Fruit fly (Drosophila melanogaster) whole organism, wandering third instar larva: ENCODE data around the gene CG32248.

Source experiments
- Abd-B ChIP-seq: fragments of >200 bp; optimal IDR thresholded peaks from 2 replicates; lab custom pipeline; 2017; ENCODE audit warnings: missing biosample characterization, missing genetic modification characterization
- CG32264 ChIP-seq: fragments of 200-800 bp; sonication (Bioruptor generic); optimal IDR thresholded peaks from 2 replicates; lab custom pipeline; 2016; ENCODE audit warnings: missing biosample characterization, missing genetic modification characterization
- CG9705 ChIP-seq: fragments of 200-800 bp; sonication (Bioruptor generic); optimal IDR thresholded peaks from 2 replicates; lab custom pipeline; 2018; ENCODE audit warnings: missing biosample characterization, mild to moderate bottlenecking, missing genetic modification characterization
- CrebA ChIP-seq: fragments of 200-800 bp; sonication (Bioruptor generic); optimal IDR thresholded peaks from 2 replicates; lab custom pipeline; 2016; ENCODE audit warnings: missing biosample characterization, mild to moderate bottlenecking, missing genetic modification characterization, borderline replicate concordance
- Dfd ChIP-seq: fragments of >200 bp; optimal IDR thresholded peaks from 2 replicates; lab custom pipeline; 2017; ENCODE audit warnings: missing biosample characterization, missing genetic modification characterization
- Dif ChIP-seq: fragments of 200-275, 200-300 bp; sonication (Bioruptor generic); optimal IDR thresholded peaks from 2 replicates; lab custom pipeline; 2018; ENCODE audit warnings: missing biosample characterization, missing genetic modification characterization; ENCODE audit not compliant: partially characterized antibody
- GATAd ChIP-seq: sonication (Bioruptor generic); optimal IDR thresholded peaks from 2 replicates; lab custom pipeline; 2016; ENCODE audit warnings: missing biosample characterization, missing genetic modification characterization
- HLH106 ChIP-seq: fragments of 200-800 bp; optimal IDR thresholded peaks from 3 replicates; lab custom pipeline; 2019; ENCODE audit warnings: missing biosample characterization, mild to moderate bottlenecking, missing genetic modification characterization, moderate library complexity
- Hnf4 ChIP-seq: fragments of 200-800 bp; sonication (Bioruptor generic); optimal IDR thresholded peaks from 2 replicates; lab custom pipeline; 2016; ENCODE audit warnings: missing biosample characterization, mild to moderate bottlenecking, missing genetic modification characterization
- Hr83 ChIP-seq: fragments of 200-300 bp; sonication (Bioruptor generic); optimal IDR thresholded peaks from 2 replicates; lab custom pipeline; 2016; ENCODE audit warnings: missing biosample characterization, mild to moderate bottlenecking, missing genetic modification characterization, moderate library complexity; ENCODE audit not compliant: poor library complexity, severe bottlenecking
- Jra ChIP-seq: sonication (Bioruptor generic); optimal IDR thresholded peaks from 2 replicates; lab custom pipeline; 2016; ENCODE audit warnings: missing biosample characterization, missing genetic modification characterization
- Mio ChIP-seq: sonication (Bioruptor generic); optimal IDR thresholded peaks from 2 replicates; lab custom pipeline; 2016; ENCODE audit warnings: missing biosample characterization, missing genetic modification characterization
- Myc ChIP-seq: fragments of >200 bp; optimal IDR thresholded peaks from 2 replicates; lab custom pipeline; 2017
- N ChIP-seq: fragments of >200 bp; optimal IDR thresholded peaks from 2 replicates; lab custom pipeline; 2018; ENCODE audit warnings: missing biosample characterization, missing external identifiers, missing genetic modification characterization
- OdsH ChIP-seq: fragments of 200-800 bp; sonication (Bioruptor generic); optimal IDR thresholded peaks from 2 replicates; lab custom pipeline; 2016; ENCODE audit warnings: missing biosample characterization, mild to moderate bottlenecking, missing genetic modification characterization
- Rel ChIP-seq, 2 experiments: fragments of 200-800 bp; sonication (Bioruptor generic) in 1 of 2; optimal IDR thresholded peaks; 2 replicates in 1 of 2; 3 replicates in 1 of 2; lab custom pipeline; 2016 to 2019; ENCODE audit warnings: mild to moderate bottlenecking in 2 of 2, missing biosample characterization in 2 of 2, missing genetic modification characterization in 2 of 2, moderate library complexity in 1 of 2
- Vsx2 ChIP-seq: fragments of 200-300, 225-300 bp; sonication (Bioruptor generic); optimal IDR thresholded peaks from 2 replicates; lab custom pipeline; 2018; ENCODE audit warnings: missing biosample characterization, missing genetic modification characterization; ENCODE audit not compliant: partially characterized antibody
- brk ChIP-seq: fragments of 200-800 bp; sonication (Bioruptor generic); optimal IDR thresholded peaks from 2 replicates; lab custom pipeline; 2016; ENCODE audit warnings: missing biosample characterization, mild to moderate bottlenecking, missing genetic modification characterization
- dl ChIP-seq, 2 experiments: fragments of 175-275, 200-275 bp in 1 of 2; fragments of 200-275 bp in 1 of 2; sonication (Bioruptor generic); optimal IDR thresholded peaks; lab custom pipeline; 2018; ENCODE audit warnings: mild to moderate bottlenecking in 2 of 2, missing biosample characterization in 2 of 2, missing genetic modification characterization in 2 of 2, moderate library complexity in 2 of 2; ENCODE audit not compliant: partially characterized antibody in 2 of 2, insufficient read depth in 1 of 2
- dsf ChIP-seq: sonication (Bioruptor generic); optimal IDR thresholded peaks from 2 replicates; lab custom pipeline; 2016; ENCODE audit warnings: missing biosample characterization, missing genetic modification characterization, borderline replicate concordance
- ey ChIP-seq: fragments of 200-800 bp; sonication (Bioruptor generic); optimal IDR thresholded peaks from 2 replicates; lab custom pipeline; 2016; ENCODE audit warnings: missing biosample characterization, missing genetic modification characterization
- foxo ChIP-seq, 2 experiments: fragments of 200-800 bp; sonication (Bioruptor generic); optimal IDR thresholded peaks; 2 replicates in 1 of 2; 3 replicates in 1 of 2; lab custom pipeline; 2016 to 2017; ENCODE audit warnings: missing biosample characterization in 2 of 2, missing genetic modification characterization in 2 of 2
- fru ChIP-seq: fragments of 200-800 bp; sonication (Bioruptor generic); optimal IDR thresholded peaks from 3 replicates; lab custom pipeline; 2016; ENCODE audit warnings: missing biosample characterization, mild to moderate bottlenecking, missing genetic modification characterization
- h ChIP-seq: fragments of 200-800 bp; sonication (Bioruptor generic); optimal IDR thresholded peaks from 3 replicates; lab custom pipeline; 2016; ENCODE audit warnings: missing biosample characterization, mild to moderate bottlenecking, missing genetic modification characterization
- jim ChIP-seq: fragments of 175-275, 200-325 bp; sonication (Bioruptor generic); optimal IDR thresholded peaks from 2 replicates; lab custom pipeline; 2016; ENCODE audit warnings: missing biosample characterization, mild to moderate bottlenecking, missing genetic modification characterization
- lola ChIP-seq: fragments of >200 bp; optimal IDR thresholded peaks from 2 replicates; lab custom pipeline; 2017; ENCODE audit warnings: missing biosample characterization, missing genetic modification characterization
- psq ChIP-seq: fragments of 200-800 bp; sonication (Bioruptor generic); optimal IDR thresholded peaks from 3 replicates; lab custom pipeline; 2017; ENCODE audit warnings: missing biosample characterization, mild to moderate bottlenecking, missing genetic modification characterization, moderate library complexity
- rgr ChIP-seq: fragments of 200-800 bp; sonication (Bioruptor generic); optimal IDR thresholded peaks from 3 replicates; lab custom pipeline; 2016; ENCODE audit warnings: missing biosample characterization, mild to moderate bottlenecking, missing genetic modification characterization
- sage ChIP-seq: fragments of 200-800 bp; sonication (Bioruptor generic); optimal IDR thresholded peaks from 2 replicates; lab custom pipeline; 2016; ENCODE audit warnings: missing biosample characterization, mild to moderate bottlenecking, missing genetic modification characterization
- sv ChIP-seq: fragments of 200-800 bp; sonication (Bioruptor generic); optimal IDR thresholded peaks from 3 replicates; lab custom pipeline; 2016; ENCODE audit warnings: missing biosample characterization, missing genetic modification characterization
- tai ChIP-seq: sonication (Bioruptor generic); optimal IDR thresholded peaks from 2 replicates; lab custom pipeline; 2016; ENCODE audit warnings: missing biosample characterization, missing genetic modification characterization
- usp ChIP-seq: fragments of >200 bp; optimal IDR thresholded peaks from 2 replicates; lab custom pipeline; 2017; ENCODE audit warnings: missing biosample characterization, missing genetic modification characterization
- woc ChIP-seq: sonication (Bioruptor generic); optimal IDR thresholded peaks from 2 replicates; lab custom pipeline; 2016; ENCODE audit warnings: missing biosample characterization, mild to moderate bottlenecking, missing genetic modification characterization

Gene CG32248

DNA sequence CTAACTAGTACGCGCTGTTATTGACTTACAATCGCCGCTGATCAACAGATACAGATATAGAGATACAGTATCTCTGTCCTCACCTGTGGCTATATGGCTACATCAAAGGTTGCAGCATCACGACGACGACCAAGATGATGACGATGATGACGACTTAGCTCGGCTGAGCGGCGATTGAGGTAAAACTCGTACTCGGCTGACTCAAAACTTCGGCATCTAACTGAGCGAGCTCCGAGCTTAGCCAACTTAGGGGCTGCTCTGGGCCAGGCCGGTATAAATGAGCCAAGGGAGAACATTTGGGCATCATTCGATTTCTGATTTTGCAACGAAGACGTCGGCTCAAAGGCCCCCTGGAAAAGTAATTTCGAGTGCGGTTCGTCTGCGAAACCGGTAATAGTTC is 35.1 kb upstream of the CG32248 start, which contains the start of gene CG15021:
CG15021 (plus strand) TSS at position 301 of the 400 bp plus-strand sequence.
- TF ChIP-seq CG32264 (GFP tag; lab: Kevin White, UChicago): no peak
- TF ChIP-seq Jra: no peak
- no peak for TF ChIP-seq ey (GFP tag; lab: Kevin White, UChicago)
- no peak for TF ChIP-seq CrebA (GFP tag; lab: Kevin White, UChicago)
- no peak for TF ChIP-seq Hr83 (GFP tag; lab: Kevin White, UChicago)
- no peak for TF ChIP-seq Vsx2 (GFP tag; lab: Kevin White, UChicago)
- TF ChIP-seq Dfd (GFP tag; lab: Kevin White, UChicago): no peak
- TF ChIP-seq GATAd (GFP tag; lab: Kevin White, UChicago): no peak
- TF ChIP-seq fru (GFP tag; lab: Kevin White, UChicago): no peak
- TF ChIP-seq OdsH (GFP tag; lab: Kevin White, UChicago): no peak
- no peak for TF ChIP-seq lola (GFP tag; lab: Kevin White, UChicago)
- TF ChIP-seq woc (GFP tag; lab: Kevin White, UChicago): no peak
- TF ChIP-seq Myc (lab: Kevin White, UChicago): no peak
- TF ChIP-seq h (GFP tag; lab: Kevin White, UChicago): no peak
- TF ChIP-seq psq (GFP tag; lab: Kevin White, UChicago): no peak
- no peak for TF ChIP-seq dsf
- no peak for TF ChIP-seq brk

DNA sequence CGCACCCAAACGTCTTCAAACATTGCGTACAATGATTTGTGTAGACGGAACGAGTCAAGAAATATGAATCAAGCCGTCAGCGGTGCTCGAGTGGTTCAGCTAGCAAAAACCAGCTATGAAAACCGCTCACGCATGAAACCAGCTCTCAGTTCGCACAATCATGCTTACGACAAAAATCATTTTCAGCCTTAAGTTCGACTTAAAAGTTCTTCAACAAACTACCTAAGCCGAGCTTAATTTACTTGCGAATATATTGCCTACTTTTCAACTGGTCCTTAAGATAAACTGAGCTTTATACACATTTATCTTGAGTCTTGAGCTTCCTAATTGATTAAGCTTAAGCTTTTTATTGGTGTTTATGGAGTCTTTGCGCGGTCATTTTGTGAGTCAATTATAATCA is 31.4 kb upstream of the CG32248 start:
- no peak for TF ChIP-seq Vsx2 (GFP tag; lab: Kevin White, UChicago)
- TF ChIP-seq Myc (lab: Kevin White, UChicago): peak; percentile 51
- TF ChIP-seq Dif (GFP tag; lab: Kevin White, UChicago): no peak
- TF ChIP-seq dl (GFP tag; optimal IDR thresholded peaks at IDR 0.05; lab: Kevin White, UChicago; ENCODE audit: insufficient read depth in 1 of 2, partially characterized antibody in 2 of 2): no peak
- TF ChIP-seq, all 38 proteins: peak for 1

dm6 chr3L:4442168-4442567 is 29.4 kb upstream of the CG32248 start:
- TF ChIP-seq tai (GFP tag; lab: Kevin White, UChicago) (no peak), Dif (GFP tag; lab: Kevin White, UChicago) (no peak), ey (GFP tag; lab: Kevin White, UChicago) (no peak), sv (no peak), foxo (GFP tag; optimal IDR thresholded peaks at IDR 0.05; lab: Kevin White, UChicago) (no peak), N (GFP tag; lab: Kevin White, UChicago) (no peak)

DNA sequence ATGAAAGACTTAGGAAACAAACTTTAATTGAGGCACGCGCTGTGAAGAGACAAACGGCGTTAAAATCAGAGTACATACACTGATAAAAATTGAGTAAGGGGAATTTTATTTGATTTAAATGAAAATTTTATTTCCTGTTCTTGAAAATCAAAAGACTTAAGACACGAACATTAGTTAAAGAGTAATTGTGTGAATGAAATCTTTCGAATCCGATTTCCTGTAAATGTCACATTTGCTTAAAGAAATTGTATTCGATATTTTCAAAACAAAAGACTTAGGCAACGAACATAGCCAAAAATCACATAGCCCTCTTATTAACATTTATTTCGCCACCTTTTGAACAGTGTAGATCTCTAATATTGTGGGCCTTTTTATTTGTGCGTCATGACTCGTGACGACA is 25.7 kb upstream of the CG32248 start:
- TF ChIP-seq Jra (no peak), rgr (no peak), dsf (no peak), CrebA (GFP tag; lab: Kevin White, UChicago) (no peak), fru (GFP tag; lab: Kevin White, UChicago) (no peak), Rel (GFP tag; optimal IDR thresholded peaks at IDR 0.05; lab: Kevin White, UChicago) (no peak), Rel (tag; optimal IDR thresholded peaks at IDR 0.05; lab: Kevin White, UChicago) (no peak), Hnf4 (GFP tag; lab: Kevin White, UChicago) (no peak), Myc (lab: Kevin White, UChicago) (no peak), tai (GFP tag; lab: Kevin White, UChicago) (no peak), usp (GFP tag; lab: Kevin White, UChicago) (no peak), CG32264 (GFP tag; lab: Kevin White, UChicago) (no peak), Abd-B (GFP tag; lab: Kevin White, UChicago) (no peak), CG9705 (GFP tag; lab: Kevin White, UChicago) (no peak), sage (GFP tag; lab: Kevin White, UChicago) (no peak), brk (no peak), Mio (GFP tag; lab: Kevin White, UChicago) (no peak)

dm6 chr3L:4446273-4446672 is 25.3 kb upstream of the CG32248 start, which contains the start of gene CG12607:
TSS of gene CG12607 (plus strand) at chr3L:4446573.
- TF ChIP-seq fru (GFP tag; lab: Kevin White, UChicago) (no peak), rgr (no peak), jim (GFP tag; lab: Kevin White, UChicago) (no peak), Vsx2 (GFP tag; lab: Kevin White, UChicago) (no peak), h (GFP tag; lab: Kevin White, UChicago) (no peak), Myc (lab: Kevin White, UChicago) (no peak), CrebA (GFP tag; lab: Kevin White, UChicago) (no peak), lola (GFP tag; lab: Kevin White, UChicago) (no peak), HLH106 (tag; lab: Kevin White, UChicago) (no peak), Hr83 (GFP tag; lab: Kevin White, UChicago) (no peak), Dif (GFP tag; lab: Kevin White, UChicago) (no peak), Abd-B (GFP tag; lab: Kevin White, UChicago) (no peak), GATAd (GFP tag; lab: Kevin White, UChicago) (no peak), Dfd (GFP tag; lab: Kevin White, UChicago) (no peak)
